Worm (Caenorhabditis elegans): ENCODE results near the gene pfas-1.

ce11 chrIII:4601286-4601685 is 41.8 kb downstream of the pfas-1 start:
- no peak for TF ChIP-seq pqm-1 (tag; optimal IDR thresholded peaks at IDR 0.05)
- TF ChIP-seq unc-39 (tag; optimal IDR thresholded peaks at IDR 0.05) = no peak

All from whole organism, L4 larva.